Fruit fly (Drosophila melanogaster): Measurements from ENCODE around the gene ND-ACP.

ND-ACP gene

DNA sequence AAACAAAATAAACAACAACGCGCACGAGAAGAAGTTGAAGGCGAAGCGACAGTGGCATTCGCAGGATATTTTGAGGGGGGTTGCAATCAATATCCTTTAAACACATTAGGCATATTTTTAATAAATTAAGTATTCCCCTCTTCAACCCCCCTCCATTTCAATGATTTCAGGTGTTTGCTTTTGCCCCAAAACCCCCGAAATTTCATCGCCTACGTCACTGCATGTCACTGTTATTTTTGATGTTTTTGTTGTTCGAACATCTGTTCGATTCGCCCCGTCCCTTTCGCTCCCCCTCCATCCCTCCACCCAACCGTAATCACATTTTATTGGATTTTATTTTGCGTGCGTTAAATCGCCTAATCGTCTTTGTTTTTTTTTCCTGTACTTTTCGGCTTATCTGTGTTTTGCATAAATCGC, 38.5 kb downstream of the ND-ACP start (continued):
- TF ChIP-seq CG15514 (GFP tag; optimal IDR thresholded peaks at IDR 0.05) (peak; percentile 40), CG11560 (tag; IDR thresholded peaks at IDR 0.05) (peak; percentile 78; the same call in 2 of the 3 replicates), CG14710 (tag; optimal IDR thresholded peaks at IDR 0.05) (peak; percentile 65), HHEX (GFP tag; optimal IDR thresholded peaks at IDR 0.05) (peak; percentile 82), CG1647 (GFP tag; optimal IDR thresholded peaks at IDR 0.05) (peak; percentile 43), pfk (GFP tag; optimal IDR thresholded peaks at IDR 0.05) (no peak), sima (GFP tag; optimal IDR thresholded peaks at IDR 0.05) (no peak), CG14667 (GFP tag; IDR thresholded peaks at IDR 0.05) (peak; percentile 77), CG18011 (GFP tag; optimal IDR thresholded peaks at IDR 0.05) (peak; percentile 42), CG30431 (GFP tag; optimal IDR thresholded peaks at IDR 0.05) (peak; percentile 78), Sry-β (GFP tag; optimal IDR thresholded peaks at IDR 0.05) (no peak), Neu2 (GFP tag; optimal IDR thresholded peaks at IDR 0.05; ENCODE audit: borderline replicate concordance) (peak; percentile 56), D19B (GFP tag; optimal IDR thresholded peaks at IDR 0.05) (peak; percentile 46), Bdp1 (GFP tag; optimal IDR thresholded peaks at IDR 0.05) (peak; percentile 32), CG9727 (GFP tag; optimal IDR thresholded peaks at IDR 0.05) (peak; percentile 92), Stat92E (GFP tag; optimal IDR thresholded peaks at IDR 0.05) (no peak), Optix (GFP tag; IDR thresholded peaks at IDR 0.05) (peak; percentile 85), CG14050 (GFP tag; IDR thresholded peaks at IDR 0.05) (peak; percentile 78), CG3065 (GFP tag; optimal IDR thresholded peaks at IDR 0.05) (peak; percentile 21), onecut (GFP tag; IDR thresholded peaks at IDR 0.05) (peak; percentile 84), sim (GFP tag; IDR thresholded peaks at IDR 0.05) (peak; percentile 81), Dbx (GFP tag; IDR thresholded peaks at IDR 0.05) (peak; percentile 84), her (GFP tag; optimal IDR thresholded peaks at IDR 0.05) (peak; percentile 47), Dek (tag; optimal IDR thresholded peaks at IDR 0.05) (peak; percentile 50), h (optimal IDR thresholded peaks at IDR 0.05) (no peak), Sox102F (GFP tag; optimal IDR thresholded peaks at IDR 0.05) (peak; percentile 73), CG1602 (GFP tag; optimal IDR thresholded peaks at IDR 0.05) (peak; percentile 79), ATbp (GFP tag; optimal IDR thresholded peaks at IDR 0.05) (peak; percentile 60), tx (GFP tag; optimal IDR thresholded peaks at IDR 0.05) (peak; percentile 61), inv (GFP tag; IDR thresholded peaks at IDR 0.05; ENCODE audit: partially characterized antibody) (no peak), cg (GFP tag; optimal IDR thresholded peaks at IDR 0.05) (no peak), Sin3A (optimal IDR thresholded peaks at IDR 0.05) (no peak), Bgb (GFP tag; IDR thresholded peaks at IDR 0.05; ENCODE audit: partially characterized antibody) (no peak), CG17328 (GFP tag; IDR thresholded peaks at IDR 0.05) (peak; percentile 90), E2f1 (GFP tag; IDR thresholded peaks at IDR 0.05) (peak; percentile 87), klu (GFP tag; IDR thresholded peaks at IDR 0.05) (peak; percentile 60), scrt (GFP tag; optimal IDR thresholded peaks at IDR 0.05) (peak; percentile 63), CG13287 (GFP tag; IDR thresholded peaks at IDR 0.05; ENCODE audit: partially characterized antibody) (no peak; the same call in 1 of the 2 replicates), CG31388 (GFP tag; optimal IDR thresholded peaks at IDR 0.05) (peak; percentile 49), CG11093 (GFP tag; IDR thresholded peaks at IDR 0.05) (peak; percentile 79), CG3838 (GFP tag; optimal IDR thresholded peaks at IDR 0.05) (no peak), Lim3 (GFP tag; IDR thresholded peaks at IDR 0.05) (no peak), toy (GFP tag; IDR thresholded peaks at IDR 0.05) (0 out of 2 replicates have a peak, but pooled peaks have one; percentile 30), CG31224 (GFP tag; IDR thresholded peaks at IDR 0.05) (peak; percentile 74), gro (GFP tag; optimal IDR thresholded peaks at IDR 0.05) (peak; percentile 35), Vsx1 (GFP tag; optimal IDR thresholded peaks at IDR 0.05) (no peak), CG11247 (GFP tag; IDR thresholded peaks at IDR 0.05) (peak; percentile 81), CG1024 (GFP tag; IDR thresholded peaks at IDR 0.05) (peak; percentile 61; the same call in 1 of the 2 replicates), Nf-YB (GFP tag; optimal IDR thresholded peaks at IDR 0.05) (peak; percentile 29), CG2202 (tag; optimal IDR thresholded peaks at IDR 0.05) (peak; percentile 60), CG14860 (GFP tag; IDR thresholded peaks at IDR 0.05; ENCODE audit: partially characterized antibody) (no peak)
